Worm (Caenorhabditis elegans) whole organism, mixed stage, embryonic: ENCODE data around the gene osm-6.

Experiments
- blmp-1 ChIP-seq: fragments of 150-350 bp; optimal IDR thresholded peaks from 2 replicates; lab custom pipeline; 2014; ENCODE audit warnings: missing biosample characterization, missing genetic modification characterization
- elt-1 ChIP-seq: sonication (generic microtip); optimal IDR thresholded peaks from 2 replicates; lab custom pipeline; 2017; ENCODE audit warnings: missing genetic modification characterization, mild to moderate bottlenecking, missing compliant biosample characterization, antibody characterized with exemption, moderate library complexity, borderline replicate concordance; ENCODE audit not compliant: insufficient read depth
- lin-32 ChIP-seq: fragments of 200-800 bp; sonication (Bioruptor generic); optimal IDR thresholded peaks from 2 replicates; lab custom pipeline; 2018; ENCODE audit warnings: mild to moderate bottlenecking, missing genetic modification characterization, missing compliant biosample characterization
- mab-5 ChIP-seq: fragments of 150-350 bp; optimal IDR thresholded peaks from 2 replicates; lab custom pipeline; 2014; ENCODE audit warnings: missing biosample characterization, missing genetic modification characterization
- mep-1 ChIP-seq: fragments of 150-350 bp; optimal IDR thresholded peaks from 2 replicates; lab custom pipeline; 2017; ENCODE audit warnings: missing biosample characterization, missing genetic modification reagents, missing genetic modification characterization, inconsistent platforms
- nhr-76 ChIP-seq: sonication (generic microtip); optimal IDR thresholded peaks from 2 replicates; lab custom pipeline; 2017; ENCODE audit warnings: missing biosample characterization, missing genetic modification characterization
- unc-120 ChIP-seq: sonication (generic microtip); optimal IDR thresholded peaks from 2 replicates; lab custom pipeline; 2017; ENCODE audit warnings: missing genetic modification characterization, missing compliant biosample characterization; ENCODE audit not compliant: poor library complexity, severe bottlenecking
- unc-62 ChIP-seq: fragments of 150-350 bp; optimal IDR thresholded peaks from 2 replicates; lab custom pipeline; 2014; ENCODE audit warnings: missing biosample characterization, missing genetic modification reagents, missing genetic modification characterization
- ztf-11 ChIP-seq: fragments of 150-350 bp; optimal IDR thresholded peaks from 2 replicates; lab custom pipeline; 2014; ENCODE audit warnings: missing biosample characterization, missing genetic modification characterization

ce11 chrV:11919639-11920038 is 7.6 kb downstream of the osm-6 start:
- TF ChIP-seq ztf-11 (tag; lab: Kevin White, UChicago): no peak
- TF ChIP-seq elt-1 (tag; lab: Kevin White, UChicago): no peak
- no peak for TF ChIP-seq lin-32 (GFP tag; lab: Kevin White, UChicago)
- no peak for TF ChIP-seq unc-62
- TF ChIP-seq nhr-76 (tag; lab: Kevin White, UChicago): no peak
- no peak for TF ChIP-seq mab-5 (tag; lab: Kevin White, UChicago)
- TF ChIP-seq blmp-1 (tag; lab: Kevin White, UChicago): no peak
- TF ChIP-seq mep-1 (tag; lab: Kevin White, UChicago): no peak
- no peak for TF ChIP-seq unc-120 (tag; lab: Kevin White, UChicago)
